Worm (Caenorhabditis elegans) whole organism, L4 larva: ENCODE data around the gene idpb-5.
A peak's percentile ranks its signal among the peaks of the same experiment; 100 is the strongest.

Experiments
- F49E8.2 ChIP-seq: sonication (generic microtip); optimal IDR thresholded peaks from 2 replicates; lab custom pipeline; 2016; ENCODE audit warnings: missing compliant biosample characterization, mild to moderate bottlenecking, missing genetic modification characterization, borderline replicate concordance
- R02D3.7 ChIP-seq: fragments of 150-350 bp; sonication (generic microtip); optimal IDR thresholded peaks from 3 replicates; lab custom pipeline; 2014; ENCODE audit warnings: missing biosample characterization, missing genetic modification characterization
- T26A8.4 ChIP-seq: fragments of 200-800 bp; sonication (Bioruptor generic); IDR thresholded peaks from 2 replicates; pipeline ENCODE4 v1.3.6; 2022; ENCODE audit warnings: missing genetic modification characterization, missing compliant biosample characterization
- aha-1 ChIP-seq: fragments of 150-350 bp; peaks from one replicate; lab custom pipeline; 2014; ENCODE audit warnings: missing biosample characterization, missing genetic modification characterization
- aly-2 ChIP-seq: sonication (generic microtip); optimal IDR thresholded peaks from 2 replicates; lab custom pipeline; 2018; ENCODE audit warnings: missing biosample characterization, missing genetic modification characterization
- attf-4 ChIP-seq: sonication (generic microtip); optimal IDR thresholded peaks from 3 replicates; lab custom pipeline; 2017; ENCODE audit warnings: missing biosample characterization, missing genetic modification characterization
- ceh-20 ChIP-seq: fragments of 200-800 bp; sonication (Bioruptor generic); IDR thresholded peaks from 2 replicates; pipeline ENCODE4 v1.3.6; 2022; ENCODE audit warnings: missing genetic modification reagents, missing genetic modification characterization, missing compliant biosample characterization
- ceh-62 ChIP-seq: sonication (generic microtip); optimal IDR thresholded peaks from 2 replicates; lab custom pipeline; 2017; ENCODE audit warnings: missing biosample characterization, missing genetic modification characterization
- ceh-82 ChIP-seq: sonication (generic microtip); optimal IDR thresholded peaks from 2 replicates; lab custom pipeline; 2017; ENCODE audit warnings: missing biosample characterization, missing genetic modification characterization
- ces-1 ChIP-seq: fragments of 150-350 bp; sonication (generic microtip); optimal IDR thresholded peaks from 4 replicates; lab custom pipeline; 2014; ENCODE audit warnings: missing biosample characterization, missing genetic modification reagents, missing genetic modification characterization
- ctbp-1 ChIP-seq: fragments of 200-800 bp; sonication (Bioruptor generic); IDR thresholded peaks from 2 replicates; pipeline ENCODE4 v1.3.6; 2022; ENCODE audit warnings: missing genetic modification reagents, missing genetic modification characterization, missing compliant biosample characterization
- dmd-6 ChIP-seq: fragments of 200-800 bp; sonication (Bioruptor generic); IDR thresholded peaks from 2 replicates; pipeline ENCODE4 v1.3.6; 2022; ENCODE audit warnings: missing genetic modification reagents, missing genetic modification characterization, missing compliant biosample characterization
- dmd-9 ChIP-seq: fragments of 200-800 bp; sonication (Bioruptor generic); IDR thresholded peaks from 2 replicates; pipeline ENCODE4 v1.3.6; 2022; ENCODE audit warnings: missing genetic modification reagents, missing genetic modification characterization, missing compliant biosample characterization
- dve-1 ChIP-seq: sonication (generic microtip); optimal IDR thresholded peaks from 2 replicates; lab custom pipeline; 2017; ENCODE audit warnings: antibody characterized with exemption, mild to moderate bottlenecking, missing genetic modification characterization, missing compliant biosample characterization; ENCODE audit not compliant: insufficient read depth
- fos-1 ChIP-seq: fragments of 150-350 bp; optimal IDR thresholded peaks from 2 replicates; lab custom pipeline; 2014; ENCODE audit warnings: missing biosample characterization, missing genetic modification characterization
- hif-1 ChIP-seq, 2 experiments: sonication (generic microtip); optimal IDR thresholded peaks; 2 replicates each; lab custom pipeline; 2016 to 2017; ENCODE audit warnings: missing compliant biosample characterization in 2 of 2, missing genetic modification characterization in 2 of 2, missing genetic modification reagents in 2 of 2, missing genotype in 2 of 2, mild to moderate bottlenecking in 1 of 2
- hlh-11 ChIP-seq: fragments of 200-800 bp; sonication (Bioruptor generic); optimal IDR thresholded peaks from 2 replicates; lab custom pipeline; 2018; ENCODE audit warnings: mild to moderate bottlenecking, missing genetic modification characterization, missing compliant biosample characterization
- hlh-30 ChIP-seq: sonication (generic microtip); optimal IDR thresholded peaks from 2 replicates; lab custom pipeline; 2017; ENCODE audit warnings: antibody characterized with exemption, mild to moderate bottlenecking, missing genetic modification characterization, missing compliant biosample characterization; ENCODE audit not compliant: insufficient read depth
- lsy-2 ChIP-seq, 2 experiments: fragments of 150-350 bp in 1 of 2; sonication (generic microtip) in 1 of 2; optimal IDR thresholded peaks; 2 replicates each; lab custom pipeline; 2014 to 2017; ENCODE audit warnings: missing biosample characterization in 2 of 2, missing genetic modification characterization in 2 of 2
- mdl-1 ChIP-seq, 2 experiments: fragments of 150-350 bp in 1 of 2; sonication (generic microtip) in 1 of 2; optimal IDR thresholded peaks; 2 replicates each; lab custom pipeline; 2014 to 2017; ENCODE audit warnings: missing biosample characterization in 2 of 2, missing genetic modification characterization in 2 of 2
- mdt-29 ChIP-seq: fragments of 200-800 bp; sonication (Bioruptor generic); IDR thresholded peaks from 2 replicates; pipeline ENCODE4 v1.3.6; 2022; ENCODE audit warnings: missing genetic modification reagents, missing genetic modification characterization, missing compliant biosample characterization
- mep-1 ChIP-seq: fragments of 150-350 bp; sonication (generic microtip); optimal IDR thresholded peaks from 3 replicates; lab custom pipeline; 2014; ENCODE audit warnings: missing biosample characterization, missing genetic modification characterization
- mxl-3 ChIP-seq: fragments of 200-800 bp; sonication (Bioruptor generic); optimal IDR thresholded peaks from 2 replicates; lab custom pipeline; 2018; ENCODE audit warnings: mild to moderate bottlenecking, missing genetic modification characterization, missing compliant biosample characterization
- nhr-102 ChIP-seq: sonication (generic microtip); optimal IDR thresholded peaks from 2 replicates; lab custom pipeline; 2016; ENCODE audit warnings: mild to moderate bottlenecking, missing genetic modification characterization, moderate library complexity, missing compliant biosample characterization
- nhr-25 ChIP-seq: sonication (generic microtip); optimal IDR thresholded peaks from 2 replicates; lab custom pipeline; 2017; ENCODE audit warnings: missing genetic modification characterization, mild to moderate bottlenecking, missing compliant biosample characterization, antibody characterized with exemption, moderate library complexity, borderline replicate concordance; ENCODE audit not compliant: insufficient read depth
- nhr-28 ChIP-seq: fragments of 150-350 bp; optimal IDR thresholded peaks from 2 replicates; lab custom pipeline; 2014; ENCODE audit warnings: missing biosample characterization, missing genetic modification characterization
- nhr-42 ChIP-seq: fragments of 200-800 bp; sonication (Bioruptor generic); IDR thresholded peaks from 2 replicates; pipeline ENCODE4 v1.3.6; 2022; ENCODE audit warnings: missing genetic modification characterization, missing compliant biosample characterization
- nhr-48 ChIP-seq: sonication (generic microtip); optimal IDR thresholded peaks from 2 replicates; lab custom pipeline; 2016; ENCODE audit warnings: mild to moderate bottlenecking, missing genetic modification characterization, missing compliant biosample characterization
- nhr-76 ChIP-seq: fragments of 150-350 bp; optimal IDR thresholded peaks from 2 replicates; lab custom pipeline; 2014; ENCODE audit warnings: missing biosample characterization, missing genetic modification characterization
- pqm-1 ChIP-seq: sonication (generic microtip); optimal IDR thresholded peaks from 2 replicates; lab custom pipeline; 2017; ENCODE audit warnings: missing biosample characterization, missing genetic modification characterization
- rbr-2 ChIP-seq: sonication (generic microtip); optimal IDR thresholded peaks from 2 replicates; lab custom pipeline; 2016; ENCODE audit warnings: missing genotype, missing genetic modification characterization, missing compliant biosample characterization
- saeg-2 ChIP-seq: fragments of 200-800 bp; sonication (Bioruptor generic); IDR thresholded peaks from 2 replicates; pipeline ENCODE4 v1.3.6; 2022; ENCODE audit warnings: missing genetic modification reagents, missing genetic modification characterization, missing compliant biosample characterization
- sdz-12 ChIP-seq: fragments of 200-800 bp; sonication (Bioruptor generic); optimal IDR thresholded peaks from 2 replicates; lab custom pipeline; 2018; ENCODE audit warnings: mild to moderate bottlenecking, missing genetic modification characterization, missing compliant biosample characterization
- set-16 ChIP-seq: fragments of 200-800 bp; sonication (Bioruptor generic); IDR thresholded peaks from 2 replicates; pipeline ENCODE4 v1.3.6; 2022; ENCODE audit warnings: missing genetic modification reagents, missing genetic modification characterization, missing compliant biosample characterization
- skn-1 ChIP-seq: fragments of 150-350 bp; optimal IDR thresholded peaks from 2 replicates; lab custom pipeline; 2014; ENCODE audit warnings: missing biosample characterization, missing genetic modification characterization
- tra-1 ChIP-seq: fragments of 200-800 bp; sonication (Bioruptor generic); IDR thresholded peaks from 2 replicates; pipeline ENCODE4 v1.3.6; 2022; ENCODE audit warnings: missing genetic modification reagents, missing genetic modification characterization, missing compliant biosample characterization
- unc-39 ChIP-seq: sonication (generic microtip); optimal IDR thresholded peaks from 2 replicates; lab custom pipeline; 2017; ENCODE audit warnings: missing biosample characterization, missing genetic modification characterization
- unc-62 ChIP-seq, 3 experiments: fragments of 150-350 bp in 1 of 3; sonication (generic microtip); optimal IDR thresholded peaks in 2 of 3; peaks in 1 of 3; 1 replicate in 1 of 3; 2 replicates in 2 of 3; lab custom pipeline; 2014 to 2017; ENCODE audit warnings: missing biosample characterization in 3 of 3, missing genetic modification characterization in 3 of 3, missing genetic modification reagents in 3 of 3, missing genotype in 1 of 3
- zfp-2 ChIP-seq: sonication (generic microtip); optimal IDR thresholded peaks from 2 replicates; lab custom pipeline; 2016; ENCODE audit warnings: mild to moderate bottlenecking, missing genetic modification characterization, missing compliant biosample characterization
- zfp-3 ChIP-seq: fragments of 200-800 bp; sonication (Bioruptor generic); conservative IDR thresholded peaks from 2 replicates; pipeline ENCODE4 v1.3.6; 2022; ENCODE audit warnings: missing genetic modification reagents, missing genetic modification characterization, missing compliant biosample characterization
- zip-2 ChIP-seq: fragments of 150-350 bp; optimal IDR thresholded peaks from 2 replicates; lab custom pipeline; 2014; ENCODE audit warnings: missing biosample characterization, missing genetic modification characterization

Gene idpb-5

ce11 chrV:11800486-11800885 lies 38.8 kb upstream of the idpb-5 start (continued):
- TF ChIP-seq mdl-1 (tag; optimal IDR thresholded peaks at IDR 0.05; lab: Kevin White, UChicago) (peak in 1 of 2 experiments; percentile 17), unc-39 (tag; lab: Kevin White, UChicago) (no peak), hlh-30 (tag; lab: Kevin White, UChicago) (no peak), R02D3.7 (no peak), nhr-76 (no peak), nhr-48 (tag; lab: Kevin White, UChicago) (peak; percentile 56), aly-2 (tag; lab: Kevin White, UChicago) (no peak), F49E8.2 (tag; lab: Kevin White, UChicago) (no peak), tra-1 (GFP tag; lab: Robert Waterston, UW) (no peak), zfp-2 (tag; lab: Kevin White, UChicago) (no peak), hif-1 (tag; optimal IDR thresholded peaks at IDR 0.05; lab: Kevin White, UChicago) (no peak), mdt-29 (GFP tag; lab: Robert Waterston, UW) (no peak), sdz-12 (no peak), zfp-3 (no peak), hlh-11 (peak; percentile 20), rbr-2 (tag; lab: Kevin White, UChicago) (no peak)

- peak; percentile 23 for TF ChIP-seq mxl-3 (GFP tag; lab: Kevin White, UChicago)
- TF ChIP-seq pqm-1 (tag; lab: Kevin White, UChicago), result no peak
- peak; percentile 18 to 56 for TF ChIP-seq lsy-2 (tag; optimal IDR thresholded peaks at IDR 0.05; lab: Kevin White, UChicago)
- TF ChIP-seq dve-1 (tag; lab: Kevin White, UChicago), result peak; percentile 51
- no peak for TF ChIP-seq F49E8.2 (tag; lab: Kevin White, UChicago)
- peak; percentile 83 for TF ChIP-seq nhr-48 (tag; lab: Kevin White, UChicago)
- no peak for TF ChIP-seq skn-1 (tag; lab: Kevin White, UChicago)
- peak; percentile 91 for TF ChIP-seq aha-1 (tag; lab: Kevin White, UChicago)
- TF ChIP-seq hlh-11, result peak; percentile 47
- TF ChIP-seq nhr-42 (GFP tag; lab: Robert Waterston, UW), result 0 out of 2 replicates have a peak, but pooled peaks have one; percentile 35
- TF ChIP-seq dmd-6 (GFP tag; lab: Robert Waterston, UW), result no peak
- peak in 1 of 2 experiments; percentile 60 for TF ChIP-seq unc-62 (GFP tag; optimal IDR thresholded peaks at IDR 0.05 in 1 of 2; lab: Kevin White, UChicago)
- no peak for TF ChIP-seq unc-62 (tag; optimal IDR thresholded peaks at IDR 0.05; lab: Kevin White, UChicago)
- TF ChIP-seq mdl-1 (tag; optimal IDR thresholded peaks at IDR 0.05; lab: Kevin White, UChicago), result peak in 1 of 2 experiments; percentile 18
Measured at ce11 chrV:11801076-11801849, 38.1 kb upstream of the idpb-5 start.

ce11 chrV:11802508-11802907 lies 36.8 kb upstream of the idpb-5 start:
- TF ChIP-seq zip-2 (tag; lab: Kevin White, UChicago), result no peak
- TF ChIP-seq nhr-25 (tag; lab: Kevin White, UChicago), result peak; percentile 86
- TF ChIP-seq ceh-82, result no peak
- TF ChIP-seq ceh-20 (GFP tag; lab: Robert Waterston, UW), result peak; percentile 75; the same call in 1 of the 2 replicates
- no peak for TF ChIP-seq ces-1 (GFP tag; lab: Kevin White, UChicago)
- TF ChIP-seq mdl-1 (tag; optimal IDR thresholded peaks at IDR 0.05; lab: Kevin White, UChicago), result peak; percentile 83 to 94
- peak; percentile 6 for TF ChIP-seq rbr-2 (tag; lab: Kevin White, UChicago)
- no peak for TF ChIP-seq zfp-3
- peak; percentile 99 for TF ChIP-seq mxl-3 (GFP tag; lab: Kevin White, UChicago)
- TF ChIP-seq fos-1, result no peak
- peak; percentile 81 for TF ChIP-seq dve-1 (tag; lab: Kevin White, UChicago)
- peak; percentile 34; the same call in 1 of the 2 replicates for TF ChIP-seq T26A8.4 (GFP tag; lab: Robert Waterston, UW)
- TF ChIP-seq saeg-2 (GFP tag; lab: Robert Waterston, UW), result 0 out of 2 replicates have a peak, but pooled peaks have one; percentile 24
- peak; percentile 45; the same call in 1 of the 2 replicates for TF ChIP-seq ctbp-1
- no peak for TF ChIP-seq set-16 (GFP tag; lab: Robert Waterston, UW)
- peak; percentile 48 for TF ChIP-seq mep-1 (tag; lab: Kevin White, UChicago)
- TF ChIP-seq dmd-9, result no peak
- TF ChIP-seq hlh-11, result peak; percentile 89
- peak; percentile 69 for TF ChIP-seq hlh-30 (tag; lab: Kevin White, UChicago)
- peak; percentile 87 for TF ChIP-seq aha-1 (tag; lab: Kevin White, UChicago)
- TF ChIP-seq pqm-1 (tag; lab: Kevin White, UChicago), result peak; percentile 39
- TF ChIP-seq nhr-48 (tag; lab: Kevin White, UChicago), result peak; percentile 98
- TF ChIP-seq lsy-2 (tag; optimal IDR thresholded peaks at IDR 0.05; lab: Kevin White, UChicago), result peak in 1 of 2 experiments; percentile 73
- no peak for TF ChIP-seq attf-4
- TF ChIP-seq tra-1 (GFP tag; lab: Robert Waterston, UW), result peak; percentile 61; the same call in 1 of the 2 replicates
- no peak for TF ChIP-seq unc-39 (tag; lab: Kevin White, UChicago)
- peak; percentile 86 for TF ChIP-seq nhr-28 (tag; lab: Kevin White, UChicago)
- TF ChIP-seq ceh-62 (tag; lab: Kevin White, UChicago), result no peak
- TF ChIP-seq dmd-6 (GFP tag; lab: Robert Waterston, UW), result peak; percentile 87
- peak; percentile 65 for TF ChIP-seq nhr-102 (tag; lab: Kevin White, UChicago)
